Worm (Caenorhabditis elegans): ENCODE measurements around the gene srg-26.

srg-26 gene

DNA sequence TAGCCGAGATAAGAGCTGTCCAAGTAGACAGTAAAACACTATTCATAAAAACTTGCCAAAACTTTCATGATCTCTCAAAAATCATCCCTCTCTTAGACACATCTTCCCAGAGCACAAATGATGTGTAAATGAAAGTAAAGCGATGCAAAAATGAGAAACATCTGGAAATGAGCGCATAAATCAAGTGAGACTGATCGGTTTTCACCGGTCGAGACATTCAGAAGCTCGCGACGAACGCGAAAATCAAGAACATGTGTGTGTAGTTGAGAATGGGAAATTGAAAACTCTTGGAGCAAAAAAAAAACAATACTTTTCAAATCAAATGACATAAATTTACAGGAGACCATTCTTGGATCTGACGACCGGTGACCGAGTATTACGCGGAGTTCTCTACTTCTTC is 26.7 kb upstream of the srg-26 start:
- TF ChIP-seq F13C5.2 (tag; optimal IDR thresholded peaks at IDR 0.05) (no peak), hmg-4 (GFP tag; optimal IDR thresholded peaks at IDR 0.05) (no peak), hmbx-1 (tag; optimal IDR thresholded peaks at IDR 0.05) (no peak), tbx-37 (GFP tag; conservative IDR thresholded peaks at IDR 0.05) (no peak), flt-1 (GFP tag; IDR thresholded peaks at IDR 0.05) (no peak), hnd-1 (tag; optimal IDR thresholded peaks at IDR 0.05) (no peak), ceh-13 (GFP tag; optimal IDR thresholded peaks at IDR 0.05) (no peak), B0310.2 (tag; optimal IDR thresholded peaks at IDR 0.05) (no peak), tra-4 (tag; optimal IDR thresholded peaks at IDR 0.05) (no peak), ceh-36 (tag; optimal IDR thresholded peaks at IDR 0.05) (no peak), ets-7 (tag; optimal IDR thresholded peaks at IDR 0.05) (no peak), aly-1 (tag; optimal IDR thresholded peaks at IDR 0.05) (no peak), pes-1 (GFP tag; IDR thresholded peaks at IDR 0.05) (no peak), scrt-1 (GFP tag; IDR thresholded peaks at IDR 0.05) (no peak), ama-1 (optimal IDR thresholded peaks at IDR 0.05) (no peak)

DNA sequence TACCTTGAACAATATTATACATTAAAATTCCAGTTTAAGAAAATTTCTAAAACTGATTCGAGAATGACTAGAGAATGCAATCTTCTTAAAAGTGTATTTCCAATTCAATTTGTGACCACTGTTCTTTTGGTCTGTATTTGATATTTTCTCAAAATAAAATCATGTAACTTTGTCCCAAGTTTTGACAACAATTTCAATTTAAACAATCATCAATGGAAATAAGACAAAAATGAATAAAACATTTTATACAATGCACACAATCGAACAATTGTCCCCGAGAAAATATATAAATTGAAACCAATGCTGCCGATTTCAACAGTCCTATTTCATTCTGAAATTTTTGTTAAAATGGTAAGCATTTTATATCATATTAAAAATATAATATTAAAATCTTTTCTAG is 19.4 kb upstream of the srg-26 start, which contains the start of gene C10G8.4:
Gene C10G8.4, plus strand, starts transcription at position 301 of the 400 bp plus-strand sequence.
- TF ChIP-seq hmbx-1 (tag; optimal IDR thresholded peaks at IDR 0.05) (no peak), sea-1 (GFP tag; conservative IDR thresholded peaks at IDR 0.05) (no peak), tbx-11 (GFP tag; IDR thresholded peaks at IDR 0.05) (no peak), ama-1 (optimal IDR thresholded peaks at IDR 0.05) (no peak), scrt-1 (GFP tag; IDR thresholded peaks at IDR 0.05) (no peak), tbx-37 (GFP tag; conservative IDR thresholded peaks at IDR 0.05) (no peak), aly-1 (tag; optimal IDR thresholded peaks at IDR 0.05) (no peak), ceh-13 (GFP tag; optimal IDR thresholded peaks at IDR 0.05) (no peak), pes-1 (GFP tag; IDR thresholded peaks at IDR 0.05) (no peak), B0310.2 (tag; optimal IDR thresholded peaks at IDR 0.05) (no peak)

DNA sequence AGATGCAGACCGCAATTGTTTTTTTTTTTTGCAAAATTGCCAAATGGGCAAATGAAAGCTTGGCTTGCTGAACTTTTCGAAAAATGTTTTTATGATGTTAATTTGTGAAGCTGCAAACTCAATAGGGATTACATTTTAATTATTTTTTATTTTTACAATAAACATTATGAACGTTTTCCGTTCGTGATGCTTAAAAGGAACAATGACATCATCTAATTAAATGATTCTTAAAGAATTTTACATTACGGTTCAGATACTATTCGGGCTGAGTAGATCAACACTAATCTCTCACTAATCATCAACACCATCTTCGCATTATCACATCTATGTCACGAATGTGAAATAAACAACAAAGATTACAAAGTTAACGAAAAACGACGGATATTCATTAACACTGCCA is 18.6 kb upstream of the srg-26 start, which contains the start of gene C10G8.3:
Gene C10G8.3, plus strand, starts transcription at position 301 of the 400 bp plus-strand sequence.
- TF ChIP-seq scrt-1 (GFP tag; IDR thresholded peaks at IDR 0.05) (no peak), tbx-37 (GFP tag; conservative IDR thresholded peaks at IDR 0.05) (no peak), aly-1 (tag; optimal IDR thresholded peaks at IDR 0.05) (no peak)

DNA sequence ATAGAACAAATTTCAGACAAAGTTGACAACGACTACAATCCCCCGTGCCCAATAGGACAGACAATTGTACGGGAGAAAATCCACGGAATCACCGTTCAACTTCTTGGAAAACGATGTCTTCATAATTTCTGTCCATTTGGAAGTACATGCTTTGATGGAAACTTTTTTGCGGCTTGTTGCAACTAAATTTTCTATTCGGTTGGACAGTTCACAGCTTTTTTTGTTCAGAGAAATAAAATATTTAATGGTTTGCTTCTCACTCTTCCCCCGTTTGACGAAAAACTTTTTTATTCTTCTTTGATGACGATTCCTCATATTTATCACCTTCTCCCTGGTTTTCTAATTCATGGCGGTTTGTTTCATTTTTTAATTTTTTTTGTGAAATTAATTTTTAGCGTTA is 17.0 kb upstream of the srg-26 start, which contains the start of gene C10G8.2:
Gene C10G8.2, plus strand, starts transcription at position 301 of the 400 bp plus-strand sequence.
- TF ChIP-seq ceh-36 (tag; optimal IDR thresholded peaks at IDR 0.05) = no peak
- TF ChIP-seq ceh-13 (GFP tag; optimal IDR thresholded peaks at IDR 0.05) = no peak
- no peak for TF ChIP-seq flt-1 (GFP tag; IDR thresholded peaks at IDR 0.05)
- TF ChIP-seq F13C5.2 (tag; optimal IDR thresholded peaks at IDR 0.05) = no peak

DNA sequence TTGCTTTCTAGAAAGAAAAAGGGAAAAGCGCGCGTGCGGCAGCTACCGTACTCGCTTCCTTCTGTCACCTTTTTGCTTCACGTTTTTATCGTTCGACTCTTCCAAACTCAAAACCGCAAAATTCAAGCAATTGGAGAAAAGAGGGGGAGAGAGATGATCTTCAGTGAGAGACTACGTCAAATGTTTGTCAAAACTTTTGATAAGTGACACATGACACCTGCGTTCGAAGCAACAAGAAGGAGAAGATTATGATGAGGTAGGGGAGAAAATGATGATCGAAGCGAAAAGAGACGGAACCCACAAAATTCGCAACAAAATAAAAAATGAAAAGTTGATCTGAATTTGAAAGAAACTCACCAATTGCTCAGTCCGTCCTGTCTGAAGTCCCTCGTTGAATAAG is 12.7 kb upstream of the srg-26 start:
- TF ChIP-seq aly-1 (tag; optimal IDR thresholded peaks at IDR 0.05) (no peak), F13C5.2 (tag; optimal IDR thresholded peaks at IDR 0.05) (no peak), ceh-36 (tag; optimal IDR thresholded peaks at IDR 0.05) (no peak)

DNA sequence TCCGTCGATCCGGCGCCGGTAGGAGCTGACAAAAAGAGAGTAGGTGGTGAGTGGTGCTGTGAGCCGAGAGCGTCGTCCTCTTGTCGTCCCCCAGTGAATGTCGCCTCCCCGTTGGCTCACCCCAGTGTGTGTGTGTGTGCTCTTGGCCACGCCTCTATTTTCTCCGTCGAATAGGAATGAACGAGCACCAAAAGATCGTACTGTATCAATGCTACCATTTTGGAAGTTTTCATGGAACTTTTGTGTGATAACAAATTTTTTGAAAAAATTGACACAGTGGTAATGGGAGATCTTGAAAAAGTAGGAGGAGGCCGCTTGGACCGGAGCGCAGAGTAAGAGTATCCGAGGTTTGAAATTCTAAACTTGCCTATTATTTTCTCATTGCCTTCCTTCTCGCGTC is 11.6 kb upstream of the srg-26 start, which contains the start of gene ceh-34:
Gene ceh-34, minus strand, starts transcription at position 101 of the 400 bp plus-strand sequence.
- TF ChIP-seq B0310.2 (tag; optimal IDR thresholded peaks at IDR 0.05) (no peak), sea-1 (GFP tag; conservative IDR thresholded peaks at IDR 0.05) (no peak), scrt-1 (GFP tag; IDR thresholded peaks at IDR 0.05) (0 out of 2 replicates have a peak, but pooled peaks have one; percentile 45), hmg-4 (GFP tag; optimal IDR thresholded peaks at IDR 0.05) (no peak), ceh-36 (tag; optimal IDR thresholded peaks at IDR 0.05) (no peak)

DNA sequence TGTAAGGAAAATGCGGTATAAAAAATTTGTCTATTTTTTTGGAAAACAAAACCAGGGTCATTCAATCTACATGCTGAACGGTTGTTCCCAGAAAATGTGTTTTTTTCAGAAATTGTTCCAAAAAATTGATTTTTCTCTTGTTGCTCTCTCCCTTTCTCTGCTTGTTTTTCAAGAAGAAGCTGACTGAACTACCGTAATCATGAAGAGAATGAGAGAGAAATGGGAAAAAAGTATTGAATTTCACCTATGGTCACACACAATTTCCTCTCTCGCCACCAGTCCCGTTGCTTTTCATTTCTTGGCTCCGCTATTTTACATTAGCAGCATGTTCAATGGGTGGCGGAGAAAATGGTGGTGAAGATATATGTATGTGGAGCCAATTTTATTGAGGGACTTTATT is 8.3 kb upstream of the srg-26 start:
- TF ChIP-seq pes-1 (GFP tag; IDR thresholded peaks at IDR 0.05) (no peak), ceh-36 (tag; optimal IDR thresholded peaks at IDR 0.05) (no peak), ama-1 (optimal IDR thresholded peaks at IDR 0.05) (no peak), hnd-1 (tag; optimal IDR thresholded peaks at IDR 0.05) (no peak), ceh-13 (GFP tag; optimal IDR thresholded peaks at IDR 0.05) (no peak), tbx-11 (GFP tag; IDR thresholded peaks at IDR 0.05) (no peak), hmg-4 (GFP tag; optimal IDR thresholded peaks at IDR 0.05) (no peak), B0310.2 (tag; optimal IDR thresholded peaks at IDR 0.05) (no peak), aly-1 (tag; optimal IDR thresholded peaks at IDR 0.05) (no peak), tra-4 (tag; optimal IDR thresholded peaks at IDR 0.05) (no peak), sea-1 (GFP tag; conservative IDR thresholded peaks at IDR 0.05) (no peak), tbx-37 (GFP tag; conservative IDR thresholded peaks at IDR 0.05) (no peak), F13C5.2 (tag; optimal IDR thresholded peaks at IDR 0.05) (no peak), scrt-1 (GFP tag; IDR thresholded peaks at IDR 0.05) (no peak), hmbx-1 (tag; optimal IDR thresholded peaks at IDR 0.05) (no peak), flt-1 (GFP tag; IDR thresholded peaks at IDR 0.05) (no peak)

DNA sequence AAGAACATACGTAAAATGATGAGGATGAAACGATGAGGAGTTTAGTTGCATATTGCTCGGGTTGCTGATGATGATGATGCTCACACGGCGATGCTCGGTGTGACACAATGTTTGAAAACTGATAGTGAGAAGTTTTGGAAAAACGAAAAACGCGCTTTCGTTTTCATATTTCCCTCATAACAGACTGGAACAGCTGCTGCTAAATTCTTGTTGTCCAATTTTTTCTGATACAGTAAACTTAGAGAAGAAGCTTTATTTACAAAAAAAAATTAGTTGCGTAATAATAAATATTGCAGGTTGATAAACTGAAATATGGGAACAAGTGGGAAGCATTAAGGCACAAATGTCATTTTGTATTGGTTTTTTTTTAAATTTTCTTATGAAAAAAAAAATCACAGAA is 6.5 kb upstream of the srg-26 start, which contains the start of gene ceh-33:
Gene ceh-33, minus strand, starts transcription at position 101 of the 400 bp plus-strand sequence.
- TF ChIP-seq ets-7 (tag; optimal IDR thresholded peaks at IDR 0.05) (no peak), tbx-37 (GFP tag; conservative IDR thresholded peaks at IDR 0.05) (no peak), scrt-1 (GFP tag; IDR thresholded peaks at IDR 0.05) (no peak), B0310.2 (tag; optimal IDR thresholded peaks at IDR 0.05) (no peak), sea-1 (GFP tag; conservative IDR thresholded peaks at IDR 0.05) (no peak), ceh-13 (GFP tag; optimal IDR thresholded peaks at IDR 0.05) (no peak), ceh-36 (tag; optimal IDR thresholded peaks at IDR 0.05) (no peak)

DNA sequence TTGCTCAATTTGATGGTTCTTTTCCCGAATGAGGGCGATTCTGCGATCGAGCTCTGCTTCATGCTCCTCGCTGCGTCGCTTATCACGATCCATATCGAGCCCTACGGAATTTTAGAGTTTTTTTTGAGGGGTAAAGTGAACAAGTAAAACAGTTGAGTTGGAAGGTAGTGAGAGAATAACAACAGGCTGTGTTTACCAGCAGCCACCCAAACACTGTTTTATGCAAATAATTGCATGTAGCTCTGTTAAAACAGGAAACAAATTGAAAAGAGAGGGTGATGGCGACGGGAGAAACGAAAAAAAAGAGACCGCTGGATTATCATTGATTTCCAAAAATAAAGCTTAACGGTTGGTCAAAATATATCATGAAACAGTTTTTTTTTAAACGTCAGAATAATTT is 2.8 kb upstream of the srg-26 start, which contains the start of gene C10G8.8:
Gene C10G8.8, minus strand, starts transcription at position 101 of the 400 bp plus-strand sequence.
- TF ChIP-seq tbx-37 (GFP tag; conservative IDR thresholded peaks at IDR 0.05) (no peak), B0310.2 (tag; optimal IDR thresholded peaks at IDR 0.05) (no peak), F13C5.2 (tag; optimal IDR thresholded peaks at IDR 0.05) (no peak), ceh-13 (GFP tag; optimal IDR thresholded peaks at IDR 0.05) (no peak), scrt-1 (GFP tag; IDR thresholded peaks at IDR 0.05) (no peak), tbx-11 (GFP tag; IDR thresholded peaks at IDR 0.05) (no peak), hmg-4 (GFP tag; optimal IDR thresholded peaks at IDR 0.05) (no peak), ceh-36 (tag; optimal IDR thresholded peaks at IDR 0.05) (no peak)
